Fruit fly (Drosophila melanogaster) ovary, adult (tissue): ENCODE measurements around the gene Tgs1.
A peak's percentile ranks its signal among the peaks of the same experiment; 100 is the strongest.

Experiments used
- CG17801 ChIP-seq: fragments of 200-800 bp; optimal IDR thresholded peaks from 2 replicates; lab custom pipeline; 2019; ENCODE audit warnings: missing biosample characterization, mild to moderate bottlenecking, missing genetic modification characterization, moderate library complexity; ENCODE audit not compliant: partially characterized antibody

The Tgs1 gene

DNA sequence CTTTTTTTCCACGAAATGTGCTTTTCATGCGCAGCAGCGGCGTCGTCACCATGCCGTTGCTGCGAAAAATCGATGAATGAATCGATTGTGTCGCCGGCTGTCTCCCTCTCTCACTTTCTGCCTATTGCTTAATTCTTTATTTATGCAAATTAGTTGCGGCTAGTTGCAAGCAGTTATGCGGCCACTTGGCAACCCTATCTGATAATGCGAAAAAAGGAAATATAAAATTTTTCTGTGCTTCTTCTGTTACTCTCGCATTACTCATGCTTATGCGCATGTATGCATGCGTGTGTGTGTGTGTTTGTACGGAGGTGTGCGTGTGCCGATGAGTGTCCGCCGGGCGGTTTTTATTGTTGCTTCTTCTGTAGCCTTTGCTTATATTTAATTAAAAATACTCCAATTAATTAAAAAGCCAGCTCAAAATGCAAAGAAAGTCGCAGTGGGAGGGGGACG lies 11.6 kb upstream of the Tgs1 start:
- no peak for TF ChIP-seq CG17801 (GFP tag; lab: Kevin White, UChicago)

- TF ChIP-seq CG17801 (GFP tag; lab: Kevin White, UChicago), result peak; percentile 45
Observed at dm6 chr3R:18244171-18245043, 10.9 kb upstream of the Tgs1 start.

DNA sequence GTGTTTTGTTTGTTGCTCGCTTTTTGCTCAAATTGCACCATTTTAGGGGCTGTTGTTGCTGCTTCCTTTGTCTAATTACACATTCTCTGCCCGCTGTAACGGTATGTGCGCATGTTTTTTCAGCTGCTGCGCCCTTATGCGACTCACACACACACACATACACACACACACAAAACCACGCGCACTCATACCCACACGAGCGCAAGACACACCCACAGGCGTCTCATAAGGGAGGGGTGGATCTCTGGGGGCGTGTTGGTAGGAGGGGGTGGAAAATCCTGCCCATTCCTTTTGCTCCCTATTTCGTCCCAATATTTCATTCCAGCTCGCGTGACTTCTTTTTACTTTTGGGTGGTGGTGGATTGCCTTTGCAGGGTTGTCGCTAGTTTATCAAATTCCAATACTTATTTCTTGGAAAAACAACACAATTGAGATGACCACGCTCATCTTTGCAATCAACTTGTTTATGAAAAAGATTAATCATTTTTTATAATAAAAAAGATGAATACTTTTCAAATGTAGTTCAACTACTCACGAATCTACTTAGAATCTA lies 10.2 kb upstream of the Tgs1 start:
- no peak for TF ChIP-seq CG17801 (GFP tag; lab: Kevin White, UChicago)

- TF ChIP-seq CG17801 (GFP tag; lab: Kevin White, UChicago), result peak; percentile 25
Observed at dm6 chr3R:18246041-18246440, 9.3 kb upstream of the Tgs1 start.

dm6 chr3R:18249268-18249667 lies 6.1 kb upstream of the Tgs1 start:
- TF ChIP-seq CG17801 (GFP tag; lab: Kevin White, UChicago), result no peak

dm6 chr3R:18250815-18251214 lies 4.5 kb upstream of the Tgs1 start, which contains the start of gene CG18598:
CG18598 (plus strand) TSS chr3R:18251115.
- no peak for TF ChIP-seq CG17801 (GFP tag; lab: Kevin White, UChicago)

DNA sequence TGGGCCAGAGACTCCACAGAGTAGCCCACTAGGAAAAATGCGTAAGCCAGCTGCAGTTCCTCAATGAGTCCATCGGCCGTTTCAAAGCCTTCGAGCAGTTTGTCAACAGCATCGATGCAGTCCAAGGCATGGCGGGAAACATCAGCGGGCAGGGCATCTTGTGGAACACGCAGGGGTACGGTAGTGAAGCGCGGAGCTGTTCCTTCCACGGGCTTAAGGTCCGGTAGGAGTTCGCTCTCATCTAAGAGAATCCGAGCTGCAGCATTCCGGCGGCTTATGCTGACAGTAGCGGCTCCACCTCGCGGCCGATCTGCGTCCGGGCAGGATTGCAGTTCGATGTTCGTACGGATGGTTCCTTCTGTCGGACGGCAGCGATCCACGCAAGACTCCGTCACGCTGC lies 3.5 kb upstream of the Tgs1 start:
- no peak for TF ChIP-seq CG17801 (GFP tag; lab: Kevin White, UChicago)

- TF ChIP-seq CG17801 (GFP tag; lab: Kevin White, UChicago), result no peak
Observed at dm6 chr3R:18252578-18252977, 2.8 kb upstream of the Tgs1 start, which contains the start of gene CG12320. CG12320 (minus strand) TSS chr3R:18252734.

DNA sequence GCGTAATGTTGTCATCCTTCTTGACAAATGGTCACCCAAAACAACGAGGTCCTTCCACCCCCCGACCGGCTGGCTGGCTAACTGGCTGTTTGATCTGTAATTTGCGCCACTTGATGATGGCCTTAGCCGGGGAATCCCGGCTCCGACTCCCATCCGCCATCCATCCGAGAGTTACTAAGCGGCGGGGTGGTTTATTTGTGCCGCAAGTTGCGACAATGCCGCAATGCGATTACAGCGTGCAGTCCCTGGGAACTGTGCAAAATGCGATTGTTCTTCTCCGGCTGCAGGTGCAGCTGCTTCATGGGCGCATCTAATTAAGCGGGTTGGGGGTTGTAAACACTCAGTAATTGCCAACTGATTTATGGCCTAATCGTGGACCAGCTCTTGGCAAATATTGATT lies 4.7 kb downstream of the Tgs1 start:
- TF ChIP-seq CG17801 (GFP tag; lab: Kevin White, UChicago), result no peak

dm6 chr3R:18261602-18262001 lies 6.3 kb downstream of the Tgs1 start:
- TF ChIP-seq CG17801 (GFP tag; lab: Kevin White, UChicago), result no peak

- TF ChIP-seq CG17801 (GFP tag; lab: Kevin White, UChicago), result no peak
Observed at dm6 chr3R:18265275-18265674, 9.9 kb downstream of the Tgs1 start.

- TF ChIP-seq CG17801 (GFP tag; lab: Kevin White, UChicago), result no peak
Observed at dm6 chr3R:18266665-18267064, 11.3 kb downstream of the Tgs1 start.

dm6 chr3R:18267489-18267888 lies 12.2 kb downstream of the Tgs1 start, which contains the start of gene CG18599:
CG18599 (plus strand) TSS chr3R:18267789.
- TF ChIP-seq CG17801 (GFP tag; lab: Kevin White, UChicago), result no peak

- no peak for TF ChIP-seq CG17801 (GFP tag; lab: Kevin White, UChicago)
Observed at dm6 chr3R:18269744-18270348, 14.5 kb downstream of the Tgs1 start.

DNA sequence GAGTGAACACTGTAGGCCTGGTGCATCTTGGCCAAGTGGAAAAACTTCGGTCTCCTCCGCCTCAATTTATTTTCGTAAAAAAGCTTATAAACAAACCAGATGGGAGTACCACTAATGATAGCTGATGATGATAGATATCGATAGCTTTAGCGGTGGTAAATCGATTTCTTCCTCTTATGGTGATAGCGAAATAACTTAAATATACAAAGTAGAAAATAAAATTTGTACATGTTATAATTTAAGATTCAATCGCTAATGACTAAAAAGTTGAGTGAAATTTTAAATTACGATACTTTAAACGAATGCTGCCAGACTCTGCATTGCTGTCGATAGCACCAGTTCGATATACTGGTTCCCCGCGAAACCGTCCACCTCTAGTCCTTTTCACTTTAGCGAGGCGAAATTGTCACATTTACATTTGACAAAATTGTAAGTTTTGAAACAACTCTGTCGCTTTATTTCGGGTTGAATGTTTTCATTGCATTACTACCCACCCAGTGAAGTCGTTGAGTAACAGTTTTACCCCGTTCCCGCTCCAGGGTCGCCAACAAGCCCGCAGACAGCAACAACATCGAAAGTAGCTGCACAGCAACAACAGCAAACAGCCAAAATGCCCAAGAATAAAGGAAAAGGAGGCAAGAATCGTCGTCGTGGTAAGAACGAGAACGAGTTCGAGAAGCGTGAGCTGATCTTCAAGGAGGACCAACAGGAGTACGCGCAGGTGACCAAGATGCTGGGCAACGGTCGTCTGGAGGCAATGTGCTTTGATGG lies 19.2 kb downstream of the Tgs1 start, which contains the start of the genes Vps39 and eIF1A:
Gene Vps39, minus strand, starts transcription at position 119 of the 771 bp plus-strand sequence.
Gene eIF1A, plus strand, starts transcription at position 338 of the 771 bp plus-strand sequence.
- peak; percentile 40 for TF ChIP-seq CG17801 (GFP tag; lab: Kevin White, UChicago)
